Fruit fly (Drosophila melanogaster): ENCODE results near the gene CD98hc.

The CD98hc gene

DNA sequence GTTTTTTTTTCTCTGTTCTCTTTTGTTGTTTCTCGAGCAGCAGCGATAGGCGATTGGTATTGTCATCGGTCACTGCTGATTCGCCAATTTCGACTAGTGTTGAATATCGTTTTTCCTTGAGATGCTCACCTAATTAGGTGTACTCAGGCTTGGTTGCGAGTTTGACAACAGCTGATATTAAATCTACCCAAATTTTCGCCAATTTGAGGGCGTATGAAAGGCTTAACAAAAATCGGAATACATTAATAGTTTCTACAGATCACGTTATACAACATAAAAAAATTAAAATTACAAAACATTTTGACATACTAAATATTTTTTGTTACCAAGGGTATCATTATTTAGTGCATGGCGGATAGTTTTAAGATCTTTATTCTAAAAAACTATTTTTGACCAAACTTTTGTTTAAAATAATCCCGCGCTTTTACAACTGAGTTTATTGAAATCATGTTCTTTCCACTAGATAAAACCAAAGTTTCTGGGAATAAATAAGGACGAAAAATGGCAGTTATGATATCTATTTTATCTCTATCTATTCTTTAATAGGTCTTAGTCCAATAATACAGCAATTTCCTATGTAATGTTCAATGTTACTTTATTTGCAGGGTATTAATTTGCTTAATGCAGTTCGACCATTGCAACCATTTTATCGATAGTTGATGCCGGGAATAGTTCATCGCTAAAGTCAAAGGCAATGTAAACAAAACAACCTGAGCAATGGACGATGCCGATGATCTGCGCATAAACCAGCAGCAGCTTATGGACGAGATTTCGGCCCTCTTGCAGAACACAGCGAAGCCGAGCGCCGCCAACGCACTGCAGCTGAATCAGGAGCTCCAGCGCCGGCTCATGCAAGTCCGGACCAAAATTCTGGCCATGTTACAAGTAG is 35.1 kb upstream of the CD98hc start, which contains the start of the genes CG10435 and Pbp95 (continued):
- no peak for TF ChIP-seq dmrt99B (tag; optimal IDR thresholded peaks at IDR 0.05)
- TF ChIP-seq Optix (GFP tag; IDR thresholded peaks at IDR 0.05), result peak; percentile 5; the same call in 1 of the 3 replicates
- TF ChIP-seq Atf3 (GFP tag; optimal IDR thresholded peaks at IDR 0.05), result peak; percentile 28
- peak; percentile 61 for TF ChIP-seq cas (GFP tag; IDR thresholded peaks at IDR 0.05)
- no peak for TF ChIP-seq dati (GFP tag; IDR thresholded peaks at IDR 0.05)
- peak; percentile 27 for TF ChIP-seq Hmr (GFP tag; optimal IDR thresholded peaks at IDR 0.05)
- TF ChIP-seq ash1 (GFP tag; optimal IDR thresholded peaks at IDR 0.05), result no peak
- TF ChIP-seq cg (GFP tag; optimal IDR thresholded peaks at IDR 0.05), result no peak
- no peak for TF ChIP-seq Fer1 (GFP tag; optimal IDR thresholded peaks at IDR 0.05)
- no peak for TF ChIP-seq esg (GFP tag; conservative IDR thresholded peaks at IDR 0.05)
- no peak for TF ChIP-seq CG18599 (GFP tag; optimal IDR thresholded peaks at IDR 0.05)
- TF ChIP-seq CG2120 (GFP tag; optimal IDR thresholded peaks at IDR 0.05), result peak; percentile 73
- TF ChIP-seq fd96Cb (tag; optimal IDR thresholded peaks at IDR 0.05), result peak; percentile 1
- TF ChIP-seq trh (GFP tag; optimal IDR thresholded peaks at IDR 0.05), result no peak
- TF ChIP-seq Dll (GFP tag; IDR thresholded peaks at IDR 0.05; ENCODE audit: partially characterized antibody), result peak; percentile 80
- TF ChIP-seq CG5953 (GFP tag; IDR thresholded peaks at IDR 0.05), result 0 out of 2 replicates have a peak, but pooled peaks have one; percentile 33
- TF ChIP-seq Meics (GFP tag; optimal IDR thresholded peaks at IDR 0.05), result no peak
- TF ChIP-seq usp (GFP tag; optimal IDR thresholded peaks at IDR 0.05), result no peak
- peak; percentile 68 for TF ChIP-seq Aef1 (GFP tag; IDR thresholded peaks at IDR 0.05)
- TF ChIP-seq CG13775 (GFP tag; optimal IDR thresholded peaks at IDR 0.05), result peak; percentile 56
- TF ChIP-seq Neu2 (GFP tag; optimal IDR thresholded peaks at IDR 0.05; ENCODE audit: borderline replicate concordance), result no peak
- TF ChIP-seq CG18262 (tag; optimal IDR thresholded peaks at IDR 0.05), result no peak
- TF ChIP-seq Dbx (GFP tag; IDR thresholded peaks at IDR 0.05), result peak; percentile 67; the same call in 1 of the 3 replicates
- TF ChIP-seq CG7372 (GFP tag; IDR thresholded peaks at IDR 0.05), result no peak
- peak; percentile 53 for TF ChIP-seq al (GFP tag; IDR thresholded peaks at IDR 0.05)
- TF ChIP-seq Stat92E (GFP tag; optimal IDR thresholded peaks at IDR 0.05), result no peak
- no peak for TF ChIP-seq Lpt (GFP tag; optimal IDR thresholded peaks at IDR 0.05)
- TF ChIP-seq exex (tag; optimal IDR thresholded peaks at IDR 0.05), result no peak
- TF ChIP-seq danr (GFP tag; IDR thresholded peaks at IDR 0.05), result no peak; the same call in 1 of the 2 replicates
- TF ChIP-seq Atf-2 (GFP tag; optimal IDR thresholded peaks at IDR 0.05), result peak; percentile 45
- peak; percentile 8 for TF ChIP-seq CG12104 (GFP tag; optimal IDR thresholded peaks at IDR 0.05)
- TF ChIP-seq MBD-R2 (GFP tag; IDR thresholded peaks at IDR 0.05), result peak; percentile 79
- TF ChIP-seq tup (GFP tag; optimal IDR thresholded peaks at IDR 0.05), result no peak
- no peak for TF ChIP-seq slp2 (GFP tag; optimal IDR thresholded peaks at IDR 0.05)
- TF ChIP-seq CG7556 (GFP tag; optimal IDR thresholded peaks at IDR 0.05), result no peak
- TF ChIP-seq CG7786 (GFP tag; optimal IDR thresholded peaks at IDR 0.05), result peak; percentile 2
- no peak for TF ChIP-seq br (optimal IDR thresholded peaks at IDR 0.05)
- TF ChIP-seq CG1647 (GFP tag; optimal IDR thresholded peaks at IDR 0.05), result peak; percentile 42
- no peak for TF ChIP-seq CG8281 (tag; optimal IDR thresholded peaks at IDR 0.05)
- peak; percentile 46 for TF ChIP-seq Dad (GFP tag; optimal IDR thresholded peaks at IDR 0.05)
- TF ChIP-seq CG14965 (GFP tag; optimal IDR thresholded peaks at IDR 0.05; ENCODE audit: borderline replicate concordance), result no peak
- TF ChIP-seq Sin3A (optimal IDR thresholded peaks at IDR 0.05), result no peak
- no peak for TF ChIP-seq CG9437 (GFP tag; optimal IDR thresholded peaks at IDR 0.05)
- peak; percentile 59 for TF ChIP-seq Max (GFP tag; optimal IDR thresholded peaks at IDR 0.05)
- no peak for TF ChIP-seq CG6654 (GFP tag; optimal IDR thresholded peaks at IDR 0.05)
- TF ChIP-seq CG8089 (GFP tag; optimal IDR thresholded peaks at IDR 0.05), result no peak
- no peak for TF ChIP-seq bigmax (GFP tag; optimal IDR thresholded peaks at IDR 0.05)
- peak; percentile 42 for TF ChIP-seq CG9817 (tag; optimal IDR thresholded peaks at IDR 0.05)
- peak; percentile 38; the same call in 1 of the 2 replicates for TF ChIP-seq CG31224 (GFP tag; IDR thresholded peaks at IDR 0.05)
- TF ChIP-seq Kr (GFP tag; optimal IDR thresholded peaks at IDR 0.05), result no peak
